Fruit fly (Drosophila melanogaster) Kc167 (cell line): Measurements from ENCODE around the gene CG4950.

Source experiments
- Myc ChIP-seq: fragments of >200 bp; optimal IDR thresholded peaks from 2 replicates; lab custom pipeline; 2017; ENCODE audit warnings: missing external identifiers
- Sin3A ChIP-seq: fragments of >200 bp; optimal IDR thresholded peaks from 2 replicates; lab custom pipeline; 2018; ENCODE audit warnings: missing external identifiers
- h ChIP-seq: fragments of >200 bp; optimal IDR thresholded peaks from 3 replicates; lab custom pipeline; 2018; ENCODE audit warnings: missing external identifiers
- insv ChIP-seq: fragments of >200 bp; optimal IDR thresholded peaks from 3 replicates; lab custom pipeline; 2018; ENCODE audit warnings: missing external identifiers
- psq ChIP-seq: fragments of >200 bp; optimal IDR thresholded peaks from 2 replicates; lab custom pipeline; 2017; ENCODE audit warnings: missing external identifiers
- ttk ChIP-seq: sonication (Bioruptor generic); optimal IDR thresholded peaks from 2 replicates; lab custom pipeline; 2017; ENCODE audit warnings: missing external identifiers

DNA sequence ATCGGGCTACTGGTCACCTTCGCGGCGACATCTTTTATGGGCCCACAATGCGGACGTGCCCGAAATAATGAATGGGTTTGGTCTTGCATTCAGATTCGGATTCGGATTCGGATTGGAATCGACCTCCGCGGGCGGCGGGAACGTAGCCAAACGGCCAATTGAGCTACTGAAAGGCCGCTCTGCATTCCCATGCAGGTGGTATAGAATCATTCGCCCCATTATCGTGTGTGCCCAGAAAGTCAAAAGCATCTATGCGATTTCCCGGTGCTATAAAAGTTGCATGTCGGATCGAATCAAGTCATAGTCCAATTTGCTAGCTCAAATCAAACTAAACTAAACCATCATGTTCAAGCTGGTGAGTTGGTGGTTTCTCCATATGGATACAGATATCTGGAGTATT, 1.1 kb upstream of the CG4950 start, which contains the start of gene CG13068:
- no peak for TF ChIP-seq insv (lab: Kevin White, UChicago)
- TF ChIP-seq ttk (lab: Kevin White, UChicago) = no peak
- TF ChIP-seq h = no peak
- TF ChIP-seq psq (lab: Kevin White, UChicago) = no peak
- TF ChIP-seq Myc = no peak
- no peak for TF ChIP-seq Sin3A (lab: Kevin White, UChicago)
